Worm (Caenorhabditis elegans): Measurements from ENCODE around the gene unc-47.
A peak's percentile ranks its signal among the peaks of the same experiment; 100 is the strongest.

Gene unc-47

ce11 chrIII:10156269-10156668 is 29.8 kb downstream of the unc-47 start:
- TF ChIP-seq mep-1 (tag; optimal IDR thresholded peaks at IDR 0.05) (no peak), bed-3 (GFP tag; optimal IDR thresholded peaks at IDR 0.05) (no peak), nhr-2 (tag; optimal IDR thresholded peaks at IDR 0.05) (no peak), ceh-39 (tag; optimal IDR thresholded peaks at IDR 0.05) (no peak), ztf-11 (tag; optimal IDR thresholded peaks at IDR 0.05) (no peak), mls-2 (tag; optimal IDR thresholded peaks at IDR 0.05) (no peak), nhr-76 (tag; optimal IDR thresholded peaks at IDR 0.05) (no peak), ceh-43 (GFP tag; optimal IDR thresholded peaks at IDR 0.05) (no peak), nhr-12 (tag; optimal IDR thresholded peaks at IDR 0.05) (no peak)

ce11 chrIII:10154993-10155392 is 31.1 kb downstream of the unc-47 start:
- TF ChIP-seq elt-3 (tag; optimal IDR thresholded peaks at IDR 0.05) (no peak), ham-2 (GFP tag; optimal IDR thresholded peaks at IDR 0.05) (no peak), unc-39 (tag; optimal IDR thresholded peaks at IDR 0.05) (no peak)

DNA sequence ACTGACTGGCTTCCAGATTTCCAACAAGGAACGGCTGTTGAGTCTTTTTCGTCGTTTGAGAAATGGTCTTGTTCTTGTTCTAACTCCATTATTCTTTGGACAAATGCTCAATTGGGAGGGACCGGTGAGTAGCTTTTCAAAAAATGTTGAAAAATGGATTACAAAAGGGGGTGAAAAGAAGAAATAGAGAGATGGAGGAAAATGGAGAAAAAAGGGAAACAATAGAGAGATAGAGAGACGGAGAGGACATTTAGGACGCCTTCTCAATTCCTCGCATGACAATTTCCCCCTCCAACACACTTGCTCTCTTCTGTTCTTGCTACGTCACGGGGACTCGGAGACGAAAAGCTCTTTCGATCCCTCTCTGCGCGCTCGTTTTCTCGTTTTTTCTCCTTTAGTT is 33.1 kb downstream of the unc-47 start:
- peak; percentile 84 for TF ChIP-seq ces-1 (GFP tag; optimal IDR thresholded peaks at IDR 0.05)
- TF ChIP-seq drap-1 (GFP tag; optimal IDR thresholded peaks at IDR 0.05), result no peak

ce11 chrIII:10152495-10152894 is 33.6 kb downstream of the unc-47 start, which contains the start of gene nac-3:
nac-3 (plus strand) TSS chrIII:10152795.
- TF ChIP-seq lsy-2 (tag; optimal IDR thresholded peaks at IDR 0.05) (no peak), unc-62 (GFP tag; optimal IDR thresholded peaks at IDR 0.05) (no peak), unc-120 (tag; optimal IDR thresholded peaks at IDR 0.05; ENCODE audit: poor library complexity, severe bottlenecking) (no peak), ztf-11 (tag; optimal IDR thresholded peaks at IDR 0.05) (no peak), ceh-43 (GFP tag; optimal IDR thresholded peaks at IDR 0.05) (no peak), unc-39 (tag; optimal IDR thresholded peaks at IDR 0.05) (no peak), nhr-76 (tag; optimal IDR thresholded peaks at IDR 0.05) (no peak), cnd-1 (tag; optimal IDR thresholded peaks at IDR 0.05) (no peak), elt-1 (tag; optimal IDR thresholded peaks at IDR 0.05; ENCODE audit: borderline replicate concordance, insufficient read depth) (no peak), ham-2 (GFP tag; optimal IDR thresholded peaks at IDR 0.05) (no peak), snpc-4 (tag; optimal IDR thresholded peaks at IDR 0.05) (no peak), ceh-39 (tag; optimal IDR thresholded peaks at IDR 0.05) (no peak), hlh-1 (tag; optimal IDR thresholded peaks at IDR 0.05) (no peak), nhr-12 (tag; optimal IDR thresholded peaks at IDR 0.05) (no peak), mls-2 (tag; optimal IDR thresholded peaks at IDR 0.05) (no peak), ces-1 (GFP tag; optimal IDR thresholded peaks at IDR 0.05) (no peak), sptf-1 (tag; optimal IDR thresholded peaks at IDR 0.05) (no peak), nhr-28 (tag; optimal IDR thresholded peaks at IDR 0.05) (no peak)

- TF ChIP-seq ces-1 (GFP tag; optimal IDR thresholded peaks at IDR 0.05) (peak; percentile 44), unc-120 (tag; optimal IDR thresholded peaks at IDR 0.05; ENCODE audit: poor library complexity, severe bottlenecking) (peak; percentile 16), hlh-1 (tag; optimal IDR thresholded peaks at IDR 0.05) (no peak), zip-8 (tag; optimal IDR thresholded peaks at IDR 0.05) (no peak), mls-2 (tag; optimal IDR thresholded peaks at IDR 0.05) (no peak), ceh-83 (GFP tag; optimal IDR thresholded peaks at IDR 0.05) (no peak)
Observed at ce11 chrIII:10151719-10152118, 34.3 kb downstream of the unc-47 start.

ce11 chrIII:10150710-10151109 is 35.4 kb downstream of the unc-47 start:
- no peak for TF ChIP-seq drap-1 (GFP tag; optimal IDR thresholded peaks at IDR 0.05)
- TF ChIP-seq nhr-2 (tag; optimal IDR thresholded peaks at IDR 0.05), result no peak
- no peak for TF ChIP-seq lin-13 (tag; optimal IDR thresholded peaks at IDR 0.05)
- TF ChIP-seq ceh-39 (tag; optimal IDR thresholded peaks at IDR 0.05), result no peak
- no peak for TF ChIP-seq ceh-43 (GFP tag; optimal IDR thresholded peaks at IDR 0.05)
- TF ChIP-seq blmp-1 (tag; optimal IDR thresholded peaks at IDR 0.05), result no peak
- TF ChIP-seq sptf-1 (tag; optimal IDR thresholded peaks at IDR 0.05), result no peak
- TF ChIP-seq lsy-2 (tag; optimal IDR thresholded peaks at IDR 0.05), result no peak
- no peak for TF ChIP-seq sem-2 (GFP tag; optimal IDR thresholded peaks at IDR 0.05)
- no peak for TF ChIP-seq nhr-12 (tag; optimal IDR thresholded peaks at IDR 0.05)
- TF ChIP-seq M03D4.4 (tag; optimal IDR thresholded peaks at IDR 0.05), result no peak
- TF ChIP-seq elt-3 (tag; optimal IDR thresholded peaks at IDR 0.05), result no peak
- TF ChIP-seq mep-1 (tag; optimal IDR thresholded peaks at IDR 0.05), result no peak
- no peak for TF ChIP-seq pha-4 (tag; optimal IDR thresholded peaks at IDR 0.05)
- TF ChIP-seq ham-2 (GFP tag; optimal IDR thresholded peaks at IDR 0.05), result no peak
- TF ChIP-seq nhr-76 (tag; optimal IDR thresholded peaks at IDR 0.05), result no peak
